Fruit fly (Drosophila melanogaster) whole organism, larva: ENCODE results near the gene CG34300.

ENCODE experiments used
- noc ChIP-seq: fragments of 200-800 bp; sonication (Bioruptor generic); optimal IDR thresholded peaks from 3 replicates; lab custom pipeline; 2019; ENCODE audit warnings: missing biosample characterization, mild to moderate bottlenecking, missing genetic modification characterization, moderate library complexity

The CG34300 gene

dm6 chr3R:30286347-30286746, 20.1 kb downstream of the CG34300 start:
- no peak for TF ChIP-seq noc (tag; lab: Kevin White, UChicago)

DNA sequence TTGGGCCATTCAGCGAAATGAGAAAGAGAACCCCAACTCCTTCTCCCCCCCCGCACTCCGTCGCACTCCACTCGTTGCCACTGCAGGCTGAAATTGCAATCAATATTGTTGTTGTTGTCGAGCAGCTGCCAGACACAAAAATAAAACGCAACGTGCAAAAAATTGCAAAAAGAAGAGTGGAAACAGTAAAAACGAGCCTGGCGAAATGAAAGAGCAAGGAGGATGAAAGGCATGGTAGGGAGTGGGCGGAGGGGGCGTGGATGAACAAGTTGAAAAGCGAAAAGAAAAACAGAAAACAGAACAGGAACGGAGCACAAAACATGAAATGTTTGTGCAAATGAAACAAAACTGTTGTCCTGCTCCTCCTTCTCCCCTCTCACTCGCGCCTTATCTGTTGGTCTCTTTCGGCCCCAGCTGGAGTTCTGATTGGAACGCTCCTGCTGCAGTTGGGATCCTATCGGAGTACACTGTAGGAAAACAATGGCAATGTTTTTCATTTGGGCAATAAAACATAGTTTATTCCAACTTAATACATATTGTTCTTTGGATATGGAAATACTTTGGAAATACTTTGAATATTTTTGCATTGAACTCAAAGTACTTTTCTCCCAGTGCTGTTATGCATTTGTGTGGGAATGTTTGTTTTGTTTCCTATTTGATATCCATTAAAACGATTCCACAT, 21.3 kb downstream of the CG34300 start:
- TF ChIP-seq noc (tag; lab: Kevin White, UChicago), result no peak

DNA sequence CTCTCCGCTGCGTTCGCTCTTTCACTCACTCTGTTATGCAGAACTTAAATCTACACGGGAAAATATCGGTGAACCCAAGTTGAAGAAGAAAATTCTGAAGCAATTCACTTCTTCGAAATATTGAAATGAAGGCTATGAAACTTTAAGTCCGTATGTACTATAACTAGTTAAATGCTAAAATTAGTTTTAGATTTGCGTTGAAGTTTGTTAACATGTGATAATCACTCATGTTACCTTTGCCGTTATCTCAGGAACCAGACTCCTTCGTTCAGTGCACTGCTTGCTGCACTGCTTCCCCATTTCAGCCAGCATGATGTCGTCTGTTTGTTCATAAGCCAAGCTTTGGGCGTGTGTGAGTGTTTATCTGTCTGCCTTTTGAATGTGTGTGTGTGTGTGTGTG, 21.9 kb downstream of the CG34300 start:
- TF ChIP-seq noc (tag; lab: Kevin White, UChicago), result no peak

dm6 chr3R:30283940-30284339, 22.5 kb downstream of the CG34300 start:
- TF ChIP-seq noc (tag; lab: Kevin White, UChicago), result no peak

DNA sequence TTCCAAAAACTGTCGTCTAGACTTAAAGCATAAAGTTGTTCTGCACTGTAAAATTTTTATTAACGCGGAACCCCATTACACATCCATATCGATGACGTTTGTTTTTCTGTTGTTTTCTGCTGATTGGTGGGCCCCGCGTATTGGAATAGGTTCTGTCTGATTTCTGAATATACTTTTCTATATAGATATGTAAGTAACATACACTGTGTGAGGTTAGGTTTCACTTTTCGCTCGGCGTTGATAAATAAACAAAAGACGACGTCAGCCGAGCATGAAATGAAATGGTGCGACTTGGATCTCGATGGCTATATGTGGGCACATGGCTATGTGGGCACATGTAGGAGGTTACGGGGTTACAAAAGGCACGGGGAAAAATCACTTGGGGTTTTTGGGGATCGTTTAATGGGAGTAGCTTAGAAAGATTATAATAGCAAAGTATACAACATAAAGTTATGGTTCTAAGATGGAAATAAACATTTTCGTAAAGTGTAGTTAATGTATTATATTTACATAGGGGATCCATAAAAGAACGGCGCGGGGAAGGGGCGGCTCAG, 23.3 kb downstream of the CG34300 start:
- no peak for TF ChIP-seq noc (tag; lab: Kevin White, UChicago)

- no peak for TF ChIP-seq noc (tag; lab: Kevin White, UChicago)
Measured at dm6 chr3R:30282478-30282877, 24.0 kb downstream of the CG34300 start.

dm6 chr3R:30281345-30282133, 24.9 kb downstream of the CG34300 start:
- TF ChIP-seq noc (tag; lab: Kevin White, UChicago), result peak; percentile 47

dm6 chr3R:30280312-30280711, 26.1 kb downstream of the CG34300 start:
- TF ChIP-seq noc (tag; lab: Kevin White, UChicago), result peak; percentile 77

DNA sequence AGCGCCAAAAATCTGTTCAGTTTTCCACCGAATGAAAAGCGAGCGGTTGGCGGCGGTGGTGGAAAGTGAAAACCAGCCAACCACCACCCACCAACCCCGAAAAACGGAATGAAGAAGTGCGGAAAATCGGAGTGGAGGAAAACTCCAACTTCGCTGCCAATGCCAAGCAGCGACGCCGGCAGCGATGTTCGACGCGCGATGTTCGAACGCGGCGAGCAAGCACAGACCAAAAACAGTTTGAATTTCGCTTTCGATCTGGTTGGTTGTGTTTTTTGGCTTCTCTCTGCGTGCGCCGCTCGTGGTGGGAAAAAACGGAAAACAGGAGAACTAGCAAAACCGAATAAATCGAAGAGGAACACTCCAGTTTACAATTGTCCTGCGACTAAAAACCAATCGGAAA, 28.7 kb downstream of the CG34300 start, which contains the start of gene heca:
Gene heca (plus strand): TSS at position 233 of the 400 bp plus-strand sequence.
- no peak for TF ChIP-seq noc (tag; lab: Kevin White, UChicago)

- no peak for TF ChIP-seq noc (tag; lab: Kevin White, UChicago)
Measured at dm6 chr3R:30276482-30277282, 29.8 kb downstream of the CG34300 start.

- TF ChIP-seq noc (tag; lab: Kevin White, UChicago), result no peak
Measured at dm6 chr3R:30275970-30276369, 30.5 kb downstream of the CG34300 start.

DNA sequence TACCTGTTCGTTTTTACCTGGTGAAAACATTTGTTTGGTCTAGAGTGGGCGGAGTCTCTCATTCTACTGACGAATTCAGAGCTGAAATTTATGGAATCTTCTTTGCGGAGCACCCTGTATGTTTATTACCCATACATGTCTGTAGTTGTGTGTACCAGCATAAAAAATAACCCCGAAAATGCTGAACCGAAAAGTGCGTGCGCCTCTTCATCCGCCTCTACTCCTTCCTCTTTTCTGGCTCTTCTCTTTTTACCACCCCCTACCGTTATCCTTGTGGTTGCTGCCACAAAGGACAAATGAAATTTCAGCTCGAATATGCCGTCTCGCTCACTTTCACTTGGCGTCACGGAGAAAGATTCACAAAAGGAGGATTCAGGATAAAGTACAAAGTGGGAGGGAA, 32.5 kb downstream of the CG34300 start:
- TF ChIP-seq noc (tag; lab: Kevin White, UChicago), result no peak

dm6 chr3R:30272858-30273379, 33.5 kb downstream of the CG34300 start:
- TF ChIP-seq noc (tag; lab: Kevin White, UChicago), result no peak

DNA sequence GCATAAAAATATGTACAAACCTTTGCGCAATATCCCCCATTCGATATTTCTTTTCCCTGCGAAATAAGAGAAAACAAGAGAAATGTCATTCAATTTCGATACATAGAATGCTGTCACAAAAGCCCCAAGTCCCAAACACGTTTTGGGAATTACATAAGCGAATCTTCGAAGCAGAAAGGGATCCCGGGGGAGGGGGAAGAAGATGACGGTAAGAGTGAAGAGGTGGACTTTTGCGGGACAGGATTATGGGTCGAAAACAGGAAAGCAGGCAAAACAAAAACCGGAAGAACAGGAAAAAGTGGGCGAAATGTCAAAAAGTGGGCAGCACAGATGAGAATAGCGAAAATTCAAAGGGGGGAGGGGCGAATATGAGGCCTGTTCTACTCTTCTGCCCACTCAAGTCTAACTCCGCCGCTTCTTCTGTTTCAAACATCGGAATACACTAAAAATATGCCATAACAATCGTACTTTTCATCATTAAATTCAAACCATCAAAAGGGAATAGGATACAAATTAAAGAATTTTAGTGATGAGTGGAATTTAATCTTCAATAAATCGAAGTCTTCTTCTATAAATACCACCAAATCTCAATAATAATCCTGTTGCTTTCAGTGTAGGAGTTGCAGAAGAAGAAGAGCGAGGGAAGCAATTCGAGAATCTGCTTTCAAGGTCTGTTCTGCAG, 34.1 kb downstream of the CG34300 start:
- no peak for TF ChIP-seq noc (tag; lab: Kevin White, UChicago)

- no peak for TF ChIP-seq noc (tag; lab: Kevin White, UChicago)
Measured at dm6 chr3R:30271120-30271467, 35.3 kb downstream of the CG34300 start.
